Worm (Caenorhabditis elegans) whole organism, late embryonic: ENCODE measurements around the gene F15H10.8.

Experiments used
- C08G9.2 ChIP-seq: sonication (generic microtip); optimal IDR thresholded peaks from 2 replicates; lab custom pipeline; 2016; ENCODE audit warnings: mild to moderate bottlenecking, missing genetic modification characterization, moderate library complexity, missing compliant biosample characterization
- F13H6.1 ChIP-seq: sonication (generic microtip); optimal IDR thresholded peaks from 2 replicates; lab custom pipeline; 2016; ENCODE audit warnings: missing genetic modification characterization, missing compliant biosample characterization
- ahr-1 ChIP-seq: sonication (generic microtip); optimal IDR thresholded peaks from 2 replicates; lab custom pipeline; 2016; ENCODE audit warnings: missing genetic modification characterization, missing compliant biosample characterization
- ama-1 ChIP-seq: fragments of 150-350 bp; optimal IDR thresholded peaks from 2 replicates; lab custom pipeline; 2014
- ceh-18 ChIP-seq: sonication (generic microtip); optimal IDR thresholded peaks from 2 replicates; lab custom pipeline; 2016; ENCODE audit warnings: missing genetic modification characterization, missing compliant biosample characterization
- ceh-19 ChIP-seq: fragments of 200-800 bp; sonication (Bioruptor generic); optimal IDR thresholded peaks from 2 replicates; lab custom pipeline; 2018; ENCODE audit warnings: mild to moderate bottlenecking, missing genetic modification characterization, missing compliant biosample characterization
- ceh-2 ChIP-seq: sonication (generic microtip); optimal IDR thresholded peaks from 2 replicates; lab custom pipeline; 2016; ENCODE audit warnings: missing genotype, missing genetic modification characterization, missing compliant biosample characterization
- ceh-22 ChIP-seq: sonication (generic microtip); optimal IDR thresholded peaks from 2 replicates; lab custom pipeline; 2017; ENCODE audit warnings: missing biosample characterization, missing genetic modification characterization
- ceh-24 ChIP-seq: sonication (generic microtip); optimal IDR thresholded peaks from 2 replicates; lab custom pipeline; 2016; ENCODE audit warnings: mild to moderate bottlenecking, missing genetic modification characterization, missing compliant biosample characterization
- ceh-45 ChIP-seq: fragments of 200-800 bp; sonication (Bioruptor generic); IDR thresholded peaks from 2 replicates; pipeline ENCODE4 v1.3.6; 2022; ENCODE audit warnings: missing genetic modification reagents, missing genetic modification characterization, missing compliant biosample characterization
- ceh-48 ChIP-seq: sonication (generic microtip); optimal IDR thresholded peaks from 2 replicates; lab custom pipeline; 2016; ENCODE audit warnings: missing genetic modification characterization, inconsistent platforms, missing compliant biosample characterization
- ceh-6 ChIP-seq: fragments of 200-800 bp; sonication (Bioruptor generic); optimal IDR thresholded peaks from 2 replicates; lab custom pipeline; 2018; ENCODE audit warnings: mild to moderate bottlenecking, missing genetic modification characterization, missing compliant biosample characterization
- dmd-4 ChIP-seq: sonication (generic microtip); optimal IDR thresholded peaks from 2 replicates; lab custom pipeline; 2016; ENCODE audit warnings: borderline replicate concordance, missing genetic modification characterization, missing compliant biosample characterization
- eyg-1 ChIP-seq: sonication (generic microtip); optimal IDR thresholded peaks from 2 replicates; lab custom pipeline; 2016; ENCODE audit warnings: missing genotype, missing genetic modification characterization, missing compliant biosample characterization
- fkh-10 ChIP-seq: fragments of 150-350 bp; optimal IDR thresholded peaks from 2 replicates; lab custom pipeline; 2014; ENCODE audit warnings: missing biosample characterization, missing genetic modification reagents, missing genetic modification characterization
- hlh-6 ChIP-seq: sonication (generic microtip); optimal IDR thresholded peaks from 2 replicates; lab custom pipeline; 2016; ENCODE audit warnings: missing genotype, missing genetic modification characterization, missing compliant biosample characterization
- hlh-8 ChIP-seq: sonication (generic microtip); optimal IDR thresholded peaks from 2 replicates; lab custom pipeline; 2016; ENCODE audit warnings: missing genotype, missing genetic modification characterization, missing compliant biosample characterization
- lim-6 ChIP-seq: sonication (generic microtip); optimal IDR thresholded peaks from 2 replicates; lab custom pipeline; 2016; ENCODE audit warnings: missing genetic modification characterization, missing compliant biosample characterization
- pag-3 ChIP-seq: sonication (generic microtip); optimal IDR thresholded peaks from 2 replicates; lab custom pipeline; 2016; ENCODE audit warnings: missing compliant biosample characterization, missing genetic modification characterization, borderline replicate concordance
- pat-9 ChIP-seq: fragments of 200-800 bp; sonication (Bioruptor generic); optimal IDR thresholded peaks from 2 replicates; lab custom pipeline; 2018; ENCODE audit warnings: mild to moderate bottlenecking, missing genetic modification characterization, moderate library complexity, missing compliant biosample characterization
- pax-1 ChIP-seq: fragments of 150-350 bp; optimal IDR thresholded peaks from 2 replicates; lab custom pipeline; 2014; ENCODE audit warnings: missing biosample characterization, missing genetic modification characterization
- pqm-1 ChIP-seq: sonication (generic microtip); optimal IDR thresholded peaks from 2 replicates; lab custom pipeline; 2016; ENCODE audit warnings: missing genetic modification characterization, missing compliant biosample characterization
- ref-2 ChIP-seq: sonication (generic microtip); optimal IDR thresholded peaks from 2 replicates; lab custom pipeline; 2016; ENCODE audit warnings: missing genetic modification characterization, missing compliant biosample characterization
- sox-2 ChIP-seq: fragments of 200-800 bp; sonication (Bioruptor generic); IDR thresholded peaks from 2 replicates; pipeline ENCODE4 v1.3.6; 2022; ENCODE audit warnings: missing genetic modification reagents, missing genetic modification characterization, missing compliant biosample characterization
- syd-9 ChIP-seq: sonication (generic microtip); optimal IDR thresholded peaks from 2 replicates; lab custom pipeline; 2016; ENCODE audit warnings: mild to moderate bottlenecking, missing genetic modification characterization, moderate library complexity, missing compliant biosample characterization
- tbx-7 ChIP-seq: sonication (generic microtip); optimal IDR thresholded peaks from 2 replicates; lab custom pipeline; 2016; ENCODE audit warnings: missing genotype, missing genetic modification characterization, missing compliant biosample characterization
- ttx-3 ChIP-seq: sonication (generic microtip); optimal IDR thresholded peaks from 2 replicates; lab custom pipeline; 2016; ENCODE audit warnings: missing genetic modification reagents, missing genetic modification characterization, missing compliant biosample characterization
- unc-55 ChIP-seq: sonication (generic microtip); optimal IDR thresholded peaks from 2 replicates; lab custom pipeline; 2017; ENCODE audit warnings: missing biosample characterization, missing genetic modification reagents, missing genetic modification characterization
- unc-86 ChIP-seq: sonication (generic microtip); optimal IDR thresholded peaks from 2 replicates; lab custom pipeline; 2016; ENCODE audit warnings: missing genetic modification characterization, missing compliant biosample characterization
- zip-5 ChIP-seq: sonication (generic microtip); optimal IDR thresholded peaks from 2 replicates; lab custom pipeline; 2016; ENCODE audit warnings: missing genetic modification characterization, missing compliant biosample characterization
- ztf-16 ChIP-seq: sonication (generic microtip); optimal IDR thresholded peaks from 2 replicates; lab custom pipeline; 2017; ENCODE audit warnings: missing genetic modification characterization, missing compliant biosample characterization

F15H10.8 gene

DNA sequence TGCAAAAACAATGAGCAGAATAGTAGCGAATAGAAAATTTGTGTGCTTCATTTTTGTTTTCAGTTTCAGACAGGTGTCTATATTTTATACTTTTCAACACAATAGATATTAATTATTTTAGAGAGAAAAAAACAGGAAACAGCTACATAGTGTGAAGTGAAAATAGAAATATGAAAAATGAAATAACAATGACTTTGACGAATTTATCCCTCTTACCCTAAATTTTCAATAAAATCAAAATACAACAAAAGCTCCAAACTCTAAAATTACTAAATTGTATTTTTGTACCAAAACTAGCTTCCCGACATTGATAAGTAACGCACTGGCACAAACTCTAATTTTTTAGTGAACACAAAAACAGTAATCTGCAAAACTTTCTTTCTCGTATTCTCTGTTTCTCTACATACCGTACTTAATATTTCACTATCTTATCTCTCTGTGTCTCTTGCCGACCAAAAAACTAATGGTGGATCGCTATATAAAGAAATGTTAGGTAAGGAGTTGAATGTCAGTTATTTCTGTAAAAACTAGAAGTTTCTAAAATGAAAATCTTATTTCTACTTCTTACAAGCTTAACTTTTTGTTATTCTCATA lies 7.4 kb downstream of the F15H10.8 start, which contains the start of the genes col-151 and ugt-1:
Gene col-151, minus strand, starts transcription at position 51 of the 594 bp plus-strand sequence.
Gene ugt-1, plus strand, starts transcription at position 491 of the 594 bp plus-strand sequence.
- no peak for TF ChIP-seq unc-55 (GFP tag; lab: Kevin White, UChicago)
- TF ChIP-seq ztf-16 (tag; lab: Kevin White, UChicago), result no peak
- no peak for TF ChIP-seq ceh-19 (GFP tag; lab: Kevin White, UChicago)
- TF ChIP-seq pax-1 (tag; lab: Kevin White, UChicago), result no peak
- no peak for TF ChIP-seq ama-1 (lab: Kevin White, UChicago)
- TF ChIP-seq tbx-7, result no peak
- no peak for TF ChIP-seq C08G9.2 (tag; lab: Kevin White, UChicago)
- TF ChIP-seq syd-9 (tag; lab: Kevin White, UChicago), result no peak

DNA sequence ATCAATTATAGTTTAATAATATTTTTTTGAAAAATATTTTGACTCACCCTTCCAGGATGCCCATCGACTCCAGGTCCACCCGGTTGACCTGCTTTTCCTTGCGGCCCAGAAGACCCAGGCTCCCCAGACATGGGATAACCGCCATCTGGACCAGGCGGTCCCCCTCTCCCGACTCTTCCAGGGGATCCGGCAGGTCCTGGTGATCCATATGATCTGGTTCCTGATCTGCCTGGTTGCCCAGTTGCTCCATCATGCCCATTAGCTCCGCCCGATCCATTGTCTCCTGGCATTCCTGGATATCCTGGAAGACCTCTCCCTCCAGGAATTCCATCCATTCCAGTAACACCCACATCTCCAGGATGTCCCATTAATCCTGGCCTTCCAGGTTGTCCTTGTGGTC lies 9.0 kb downstream of the F15H10.8 start:
- TF ChIP-seq hlh-6 (tag; lab: Kevin White, UChicago), result no peak

- TF ChIP-seq pag-3 (no peak), sox-2 (GFP tag; lab: Robert Waterston, UW) (no peak), ceh-19 (GFP tag; lab: Kevin White, UChicago) (no peak), fkh-10 (GFP tag; lab: Kevin White, UChicago) (no peak), dmd-4 (tag; lab: Kevin White, UChicago) (no peak), hlh-8 (tag; lab: Kevin White, UChicago) (no peak), ceh-24 (tag; lab: Kevin White, UChicago) (no peak), ahr-1 (tag; lab: Kevin White, UChicago) (no peak), ceh-48 (tag; lab: Kevin White, UChicago) (no peak), eyg-1 (tag; lab: Kevin White, UChicago) (no peak), ceh-2 (tag; lab: Kevin White, UChicago) (no peak), ttx-3 (tag; lab: Kevin White, UChicago) (no peak), pqm-1 (no peak)
Observed at ce11 chrV:10388318-10388717, 14.4 kb downstream of the F15H10.8 start, which contains the start of gene AC3.5. TSS of gene AC3.5 (plus strand) at chrV:10388527.

DNA sequence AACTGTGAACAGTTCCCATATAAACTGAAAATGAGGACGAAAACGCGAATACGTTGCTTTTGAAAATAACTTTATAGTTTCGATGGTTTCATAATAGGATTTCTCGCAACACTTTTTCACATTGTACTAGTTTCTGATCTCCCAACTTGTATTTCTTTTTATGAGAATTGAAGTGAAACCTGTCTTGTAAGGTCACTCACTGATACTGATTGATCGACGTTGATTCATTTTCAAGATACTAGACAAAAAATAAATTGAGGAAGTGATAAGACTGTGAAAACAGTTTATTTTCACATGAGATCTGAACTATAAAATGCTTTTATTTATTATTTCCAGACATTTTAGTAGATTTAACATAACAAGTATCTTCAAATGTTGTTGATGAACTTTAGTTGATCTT lies 15.3 kb downstream of the F15H10.8 start:
- TF ChIP-seq ref-2 (tag; lab: Kevin White, UChicago) (no peak), pat-9 (tag; lab: Kevin White, UChicago) (no peak), ceh-45 (GFP tag; lab: Robert Waterston, UW) (no peak), pag-3 (no peak), ahr-1 (tag; lab: Kevin White, UChicago) (no peak)

ce11 chrV:10383950-10384349 lies 18.8 kb downstream of the F15H10.8 start, which contains the start of gene spe-10:
TSS of gene spe-10 (plus strand) at chrV:10384250.
- TF ChIP-seq lim-6, result no peak
- TF ChIP-seq ceh-2 (tag; lab: Kevin White, UChicago), result no peak

- TF ChIP-seq unc-86 (no peak), zip-5 (tag; lab: Kevin White, UChicago) (no peak), sox-2 (GFP tag; lab: Robert Waterston, UW) (no peak), ceh-18 (tag; lab: Kevin White, UChicago) (no peak), F13H6.1 (tag; lab: Kevin White, UChicago) (no peak), ceh-6 (GFP tag; lab: Kevin White, UChicago) (no peak), ama-1 (lab: Kevin White, UChicago) (no peak), ceh-22 (tag; lab: Kevin White, UChicago) (no peak)
Observed at ce11 chrV:10382142-10382541, 20.6 kb downstream of the F15H10.8 start, which contains the start of gene pqn-2. TSS of gene pqn-2 (plus strand) at chrV:10382442.
